Fruit fly (Drosophila melanogaster): Measurements from ENCODE around the gene RPA2.

DNA sequence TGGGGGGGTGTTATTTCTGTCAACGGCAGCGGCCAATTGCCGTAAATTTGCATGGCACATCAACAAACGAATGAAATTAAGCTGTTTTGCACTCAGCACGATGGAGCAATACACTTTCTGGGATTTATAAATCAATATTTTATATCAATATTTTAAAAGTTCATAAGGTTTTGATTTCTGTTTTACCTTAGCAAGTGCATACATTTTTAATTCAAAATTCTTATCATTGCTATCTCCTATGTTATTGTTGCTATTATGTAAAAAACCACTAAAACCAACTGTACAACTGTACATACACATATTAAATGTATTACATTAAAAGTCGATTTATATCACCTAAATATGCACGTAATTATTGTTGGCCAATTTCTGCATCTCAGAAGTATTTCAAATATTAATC, 14.8 kb upstream of the RPA2 start:
- TF ChIP-seq CG8478 (optimal IDR thresholded peaks at IDR 0.05), result no peak
- no peak for TF ChIP-seq CTCF (optimal IDR thresholded peaks at IDR 0.05)

Measured in S2 (cell line).